Fruit fly (Drosophila melanogaster): ENCODE data around the gene CG42816.

The CG42816 gene

DNA sequence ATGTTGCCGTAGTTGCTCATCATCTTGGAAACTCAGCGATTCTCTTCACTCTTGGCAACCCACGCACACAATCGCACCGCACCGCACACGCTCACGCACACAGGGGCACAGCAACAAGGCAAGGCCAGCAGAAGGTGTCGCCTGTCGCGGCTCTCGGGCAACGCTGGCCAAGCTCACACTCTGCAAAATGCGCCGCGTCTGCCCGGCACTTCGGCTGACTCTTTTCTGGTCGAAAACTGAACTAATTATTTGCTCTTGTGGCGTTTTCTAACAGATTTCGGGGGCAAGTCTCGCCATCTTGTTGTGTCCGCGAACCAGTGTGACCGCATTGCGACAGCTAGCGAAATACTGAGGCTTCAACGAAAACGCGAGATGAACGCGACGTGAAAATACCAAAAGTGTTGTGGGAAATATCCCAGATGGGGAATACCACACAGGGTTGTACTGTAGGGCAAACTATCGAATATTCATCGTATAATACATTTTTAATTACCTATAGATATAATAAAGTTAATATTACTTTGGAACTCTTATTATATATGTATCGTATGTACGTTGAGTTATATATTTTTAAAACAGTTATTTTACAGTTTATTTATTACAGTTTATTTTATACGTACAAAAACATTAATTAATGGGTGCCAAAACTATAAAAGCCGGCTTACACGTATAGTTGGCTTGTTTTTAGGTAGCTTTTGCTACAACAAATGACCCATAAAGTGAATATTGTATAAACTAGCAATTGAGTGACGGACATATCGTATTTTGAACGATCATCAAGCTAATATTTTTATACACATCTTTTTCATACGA is 49.0 kb upstream of the CG42816 start, which contains the start of the genes MED19 and CG7430 (continued):
- no peak for TF ChIP-seq prd (optimal IDR thresholded peaks at IDR 0.05)
- TF ChIP-seq prd (GFP tag; IDR thresholded peaks at IDR 0.05): no peak
- TF ChIP-seq CG12659 (GFP tag; optimal IDR thresholded peaks at IDR 0.05): peak; percentile 73
- TF ChIP-seq Neu2 (GFP tag; optimal IDR thresholded peaks at IDR 0.05; ENCODE audit: borderline replicate concordance): no peak
- TF ChIP-seq CG10274 (GFP tag; optimal IDR thresholded peaks at IDR 0.05): no peak
- TF ChIP-seq CG9817 (tag; optimal IDR thresholded peaks at IDR 0.05): no peak
- TF ChIP-seq CG11504 (tag; optimal IDR thresholded peaks at IDR 0.05): no peak
- no peak for TF ChIP-seq CG10209 (GFP tag; optimal IDR thresholded peaks at IDR 0.05)
- TF ChIP-seq nerfin-1 (tag; optimal IDR thresholded peaks at IDR 0.05): peak; percentile 32
- no peak for TF ChIP-seq esg (GFP tag; conservative IDR thresholded peaks at IDR 0.05)
- TF ChIP-seq MESR4 (GFP tag; optimal IDR thresholded peaks at IDR 0.05): peak; percentile 100
- no peak for TF ChIP-seq CG3065 (GFP tag; optimal IDR thresholded peaks at IDR 0.05)
- TF ChIP-seq CG2712 (tag; optimal IDR thresholded peaks at IDR 0.05): peak; percentile 26
- no peak for TF ChIP-seq CG32767 (GFP tag; IDR thresholded peaks at IDR 0.05)
- no peak for TF ChIP-seq CG4854 (GFP tag; optimal IDR thresholded peaks at IDR 0.05)
- TF ChIP-seq CG14710 (tag; optimal IDR thresholded peaks at IDR 0.05): peak; percentile 59
- TF ChIP-seq CG10431 (GFP tag; optimal IDR thresholded peaks at IDR 0.05): peak; percentile 33
- TF ChIP-seq CG14965 (GFP tag; optimal IDR thresholded peaks at IDR 0.05; ENCODE audit: borderline replicate concordance): no peak
- peak; percentile 45 for TF ChIP-seq CG7987 (GFP tag; optimal IDR thresholded peaks at IDR 0.05)
- peak; percentile 34 for TF ChIP-seq ac (GFP tag; optimal IDR thresholded peaks at IDR 0.05)
- no peak for TF ChIP-seq Sox102F (GFP tag; optimal IDR thresholded peaks at IDR 0.05)
- peak; percentile 48 for TF ChIP-seq HLH4C (GFP tag; IDR thresholded peaks at IDR 0.05; ENCODE audit: partially characterized antibody)
- TF ChIP-seq Adf1 (GFP tag; IDR thresholded peaks at IDR 0.05): peak; percentile 36; the same call in 1 of the 2 replicates
- no peak for TF ChIP-seq CG32532 (GFP tag; IDR thresholded peaks at IDR 0.05)
- TF ChIP-seq rib (GFP tag; IDR thresholded peaks at IDR 0.05): no peak
- no peak for TF ChIP-seq pnt (GFP tag; optimal IDR thresholded peaks at IDR 0.05)
- TF ChIP-seq sna (GFP tag; IDR thresholded peaks at IDR 0.05; ENCODE audit: partially characterized antibody): peak; percentile 49; the same call in 1 of the 2 replicates
- TF ChIP-seq CG17912 (GFP tag; optimal IDR thresholded peaks at IDR 0.05): peak; percentile 31
- no peak for TF ChIP-seq gsb (GFP tag; IDR thresholded peaks at IDR 0.05)
- no peak for TF ChIP-seq crol (GFP tag; IDR thresholded peaks at IDR 0.05)
- TF ChIP-seq Ada2b (GFP tag; IDR thresholded peaks at IDR 0.05): no peak
- no peak for TF ChIP-seq H2.0 (GFP tag; IDR thresholded peaks at IDR 0.05)
- TF ChIP-seq CG34224 (GFP tag; IDR thresholded peaks at IDR 0.05; ENCODE audit: partially characterized antibody): peak; percentile 28; the same call in 1 of the 3 replicates
- no peak for TF ChIP-seq oc (tag; optimal IDR thresholded peaks at IDR 0.05)
- TF ChIP-seq gem (tag; optimal IDR thresholded peaks at IDR 0.05): no peak
- no peak for TF ChIP-seq Hr3 (GFP tag; optimal IDR thresholded peaks at IDR 0.05)
- no peak for TF ChIP-seq CG7357 (GFP tag; IDR thresholded peaks at IDR 0.05)
- TF ChIP-seq HmgD (GFP tag; optimal IDR thresholded peaks at IDR 0.05): no peak
- no peak for TF ChIP-seq croc (GFP tag; conservative IDR thresholded peaks at IDR 0.05)
- TF ChIP-seq CG42726 (GFP tag; IDR thresholded peaks at IDR 0.05; ENCODE audit: partially characterized antibody): peak; percentile 49; the same call in 1 of the 2 replicates
- TF ChIP-seq jing (GFP tag; optimal IDR thresholded peaks at IDR 0.05): no peak
- no peak for TF ChIP-seq H15 (GFP tag; IDR thresholded peaks at IDR 0.05)
- TF ChIP-seq CG12219 (GFP tag; optimal IDR thresholded peaks at IDR 0.05): no peak
- TF ChIP-seq CG11456 (GFP tag; IDR thresholded peaks at IDR 0.05): no peak
- TF ChIP-seq crp (GFP tag; optimal IDR thresholded peaks at IDR 0.05): peak in 1 of 2 experiments; percentile 34
- no peak for TF ChIP-seq CG30431 (GFP tag; optimal IDR thresholded peaks at IDR 0.05)
- TF ChIP-seq sim (GFP tag; IDR thresholded peaks at IDR 0.05): no peak
- no peak for TF ChIP-seq NC2α (GFP tag; optimal IDR thresholded peaks at IDR 0.05)
- no peak for TF ChIP-seq bcd (GFP tag; optimal IDR thresholded peaks at IDR 0.05)

All from whole organism, embryonic.